Worm (Caenorhabditis elegans): ENCODE data around the gene cyp-33C6.

DNA sequence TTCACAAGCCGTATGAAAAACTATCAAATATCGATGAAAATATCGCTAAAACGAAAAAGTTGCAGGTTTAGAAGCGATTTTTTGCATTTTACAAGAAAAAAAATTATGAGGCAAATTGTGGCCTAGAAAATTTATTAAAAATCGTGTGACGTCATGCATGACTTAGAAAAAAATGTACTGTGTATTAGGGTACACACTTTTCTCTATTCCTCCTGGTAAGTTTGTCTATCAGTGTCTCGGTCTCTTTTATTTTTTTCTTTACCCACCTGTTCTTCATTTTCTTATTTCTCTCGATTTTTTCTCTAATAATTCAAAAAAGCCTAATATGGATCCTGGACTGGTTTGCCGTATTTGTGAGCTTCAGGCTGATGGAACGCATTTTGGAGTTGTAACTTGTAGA is 35.9 kb upstream of the cyp-33C6 start, which contains the start of gene nhr-227:
- TF ChIP-seq dve-1 (tag; optimal IDR thresholded peaks at IDR 0.05) (no peak), unc-86 (tag; optimal IDR thresholded peaks at IDR 0.05) (no peak), pag-3 (tag; optimal IDR thresholded peaks at IDR 0.05; ENCODE audit: borderline replicate concordance) (no peak), pat-9 (tag; optimal IDR thresholded peaks at IDR 0.05) (no peak), unc-3 (GFP tag; conservative IDR thresholded peaks at IDR 0.05) (no peak), unc-3 (tag; optimal IDR thresholded peaks at IDR 0.05) (no peak), pros-1 (tag; optimal IDR thresholded peaks at IDR 0.05) (no peak), sox-2 (GFP tag; IDR thresholded peaks at IDR 0.05) (no peak), nfya-1 (tag; optimal IDR thresholded peaks at IDR 0.05) (no peak), eyg-1 (tag; optimal IDR thresholded peaks at IDR 0.05) (no peak)
